Worm (Caenorhabditis elegans): Measurements from ENCODE around the gene clec-43.

DNA sequence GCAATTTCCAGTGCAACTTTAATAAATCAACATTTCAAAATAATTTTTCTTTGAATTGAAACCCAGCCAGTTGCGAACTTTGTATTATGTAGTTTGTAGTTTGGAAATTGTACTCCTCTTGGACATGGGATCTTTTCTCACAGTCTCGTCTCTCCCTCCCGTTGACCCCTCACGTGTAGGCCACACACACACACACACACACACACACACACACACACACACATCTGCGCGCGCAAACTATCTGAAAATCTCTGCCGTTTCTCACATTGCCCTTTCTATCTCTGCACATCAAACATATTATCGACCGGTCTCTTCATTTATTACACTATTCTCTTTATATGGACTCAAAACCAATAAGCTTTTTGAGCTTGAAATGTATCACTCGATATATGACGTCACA lies 3.1 kb upstream of the clec-43 start, which contains the start of gene fbxc-36:
- TF ChIP-seq tbx-2 (tag; optimal IDR thresholded peaks at IDR 0.05) (no peak), fkh-10 (GFP tag; optimal IDR thresholded peaks at IDR 0.05) (no peak), skn-1 (tag; optimal IDR thresholded peaks at IDR 0.05) (no peak), fos-1 (tag; optimal IDR thresholded peaks at IDR 0.05) (no peak)
